Fruit fly (Drosophila melanogaster) whole organism, pupa: ENCODE measurements around the gene CheA29a.
A peak's percentile ranks its signal among the peaks of the same experiment; 100 is the strongest.

ENCODE experiments used
- CG10348 ChIP-seq: fragments of 200-800 bp; sonication (Bioruptor generic); IDR thresholded peaks from 2 replicates; pipeline ENCODE4 v1.3.6; 2022; ENCODE audit warnings: missing biosample characterization, missing genetic modification characterization
- CG12605 ChIP-seq: fragments of 200-800 bp; sonication (Bioruptor generic); IDR thresholded peaks from 2 replicates; pipeline ENCODE4 v1.3.6; 2022; ENCODE audit warnings: missing biosample characterization, missing genetic modification characterization
- CG13204 ChIP-seq: fragments of 200-800 bp; sonication (Bioruptor generic); optimal IDR thresholded peaks from 2 replicates; lab custom pipeline; 2018; ENCODE audit warnings: missing biosample characterization, mild to moderate bottlenecking, missing genetic modification characterization, moderate library complexity
- CG14655 ChIP-seq: fragments of 200-800 bp; sonication (Bioruptor generic); optimal IDR thresholded peaks from 3 replicates; lab custom pipeline; 2017; ENCODE audit warnings: mild to moderate bottlenecking, missing biosample characterization, missing genetic modification reagents, missing genetic modification characterization
- CG15710 ChIP-seq: fragments of 200-800 bp; sonication (Bioruptor generic); optimal IDR thresholded peaks from 2 replicates; lab custom pipeline; 2018; ENCODE audit warnings: missing biosample characterization, mild to moderate bottlenecking, missing genetic modification characterization, moderate library complexity
- CG17806 ChIP-seq: fragments of 200-800 bp; sonication (Bioruptor generic); optimal IDR thresholded peaks from 2 replicates; lab custom pipeline; 2018; ENCODE audit warnings: missing biosample characterization, mild to moderate bottlenecking, missing genetic modification characterization, moderate library complexity
- CG32121 ChIP-seq: fragments of 200-800 bp; sonication (Bioruptor generic); IDR thresholded peaks from 2 replicates; pipeline ENCODE4 v1.3.6; 2022; ENCODE audit warnings: missing biosample characterization, missing genetic modification characterization
- CG34367 ChIP-seq: fragments of 200-800 bp; sonication (Bioruptor generic); optimal IDR thresholded peaks from 2 replicates; lab custom pipeline; 2018; ENCODE audit warnings: missing biosample characterization, mild to moderate bottlenecking, missing genetic modification characterization
- CG4496 ChIP-seq: fragments of 200-800 bp; sonication (Bioruptor generic); IDR thresholded peaks from 3 replicates; pipeline ENCODE4 v1.3.6; 2022; ENCODE audit warnings: missing biosample characterization, missing genetic modification characterization
- CG8159 ChIP-seq: fragments of 200-800 bp; sonication (Bioruptor generic); optimal IDR thresholded peaks from 3 replicates; lab custom pipeline; 2018; ENCODE audit warnings: missing biosample characterization, mild to moderate bottlenecking, missing genetic modification characterization, moderate library complexity
- CG8301 ChIP-seq: fragments of 200-800 bp; sonication (Bioruptor generic); optimal IDR thresholded peaks from 2 replicates; lab custom pipeline; 2018; ENCODE audit warnings: missing biosample characterization, mild to moderate bottlenecking, missing genetic modification characterization
- CG9948 ChIP-seq: fragments of 200-800 bp; sonication (Bioruptor generic); optimal IDR thresholded peaks from 2 replicates; lab custom pipeline; 2018; ENCODE audit warnings: missing biosample characterization, mild to moderate bottlenecking, missing genetic modification characterization, moderate library complexity
- D1 ChIP-seq: fragments of 200-800 bp; sonication (Bioruptor generic); optimal IDR thresholded peaks from 2 replicates; lab custom pipeline; 2018; ENCODE audit warnings: missing biosample characterization, mild to moderate bottlenecking, missing genetic modification characterization, moderate library complexity
- EcR ChIP-seq: fragments of 200-800 bp; sonication (Bioruptor generic); optimal IDR thresholded peaks from 3 replicates; lab custom pipeline; 2019; ENCODE audit warnings: missing biosample characterization, missing genetic modification characterization, mild to moderate bottlenecking, moderate library complexity, missing genetic modification reagents
- Ets98B ChIP-seq: fragments of 200-800 bp; sonication (Bioruptor generic); IDR thresholded peaks from 2 replicates; pipeline ENCODE4 v1.3.6; 2022; ENCODE audit warnings: missing biosample characterization, missing genetic modification characterization
- Pif1A ChIP-seq: fragments of 200-800 bp; sonication (Bioruptor generic); optimal IDR thresholded peaks from 3 replicates; lab custom pipeline; 2016; ENCODE audit warnings: missing biosample characterization, missing genetic modification characterization
- Pif1B ChIP-seq: fragments of 200-800 bp; sonication (Bioruptor generic); optimal IDR thresholded peaks from 3 replicates; lab custom pipeline; 2016; ENCODE audit warnings: missing biosample characterization, missing genetic modification characterization
- Snoo ChIP-seq: fragments of 200-800 bp; sonication (Bioruptor generic); optimal IDR thresholded peaks from 3 replicates; lab custom pipeline; 2017; ENCODE audit warnings: missing biosample characterization, mild to moderate bottlenecking, missing genetic modification characterization, inconsistent platforms
- fd96Ca ChIP-seq: fragments of 200-800 bp; sonication (Bioruptor generic); IDR thresholded peaks from 3 replicates; pipeline ENCODE4 v1.3.6; 2022; ENCODE audit warnings: missing biosample characterization, missing genetic modification characterization
- gl ChIP-seq: fragments of 200-800 bp; sonication (Bioruptor generic); optimal IDR thresholded peaks from 2 replicates; lab custom pipeline; 2018; ENCODE audit warnings: missing biosample characterization, mild to moderate bottlenecking, missing genetic modification characterization
- rn ChIP-seq: fragments of 200-800 bp; sonication (Bioruptor generic); IDR thresholded peaks from 2 replicates; pipeline ENCODE4 v1.3.6; 2022; ENCODE audit warnings: missing biosample characterization, missing genetic modification characterization

CheA29a gene

DNA sequence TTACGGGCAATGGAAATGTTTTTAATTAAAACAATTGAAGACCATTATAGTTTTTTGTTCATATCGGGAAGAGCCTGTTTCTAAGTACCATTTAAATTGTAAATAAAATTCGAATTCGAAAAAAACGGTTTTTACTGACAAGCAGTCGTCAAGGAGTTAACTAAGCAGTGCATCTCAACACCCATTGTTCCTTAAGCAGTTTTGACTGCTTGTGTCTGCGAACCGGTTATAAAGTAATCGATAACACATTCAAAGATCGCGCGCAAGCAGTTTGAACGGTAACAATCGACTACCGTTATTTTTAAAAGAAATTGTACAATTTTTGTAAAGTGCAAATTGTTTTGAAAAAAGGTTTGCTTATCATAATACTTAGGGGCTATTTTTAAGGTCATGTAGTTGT, 822 bp downstream of the CheA29a start:
- TF ChIP-seq Ets98B (no peak), CG10348 (GFP tag; lab: Robert Waterston, UW) (no peak), CG13204 (GFP tag; lab: Kevin White, UChicago) (no peak), fd96Ca (GFP tag; lab: Robert Waterston, UW) (no peak), EcR (no peak), D1 (no peak), CG17806 (no peak), gl (tag; lab: Kevin White, UChicago) (no peak), CG32121 (GFP tag; lab: Robert Waterston, UW) (no peak), rn (no peak), CG9948 (tag; lab: Kevin White, UChicago) (no peak), Snoo (tag; lab: Kevin White, UChicago) (no peak), CG8159 (no peak), CG4496 (no peak)

DNA sequence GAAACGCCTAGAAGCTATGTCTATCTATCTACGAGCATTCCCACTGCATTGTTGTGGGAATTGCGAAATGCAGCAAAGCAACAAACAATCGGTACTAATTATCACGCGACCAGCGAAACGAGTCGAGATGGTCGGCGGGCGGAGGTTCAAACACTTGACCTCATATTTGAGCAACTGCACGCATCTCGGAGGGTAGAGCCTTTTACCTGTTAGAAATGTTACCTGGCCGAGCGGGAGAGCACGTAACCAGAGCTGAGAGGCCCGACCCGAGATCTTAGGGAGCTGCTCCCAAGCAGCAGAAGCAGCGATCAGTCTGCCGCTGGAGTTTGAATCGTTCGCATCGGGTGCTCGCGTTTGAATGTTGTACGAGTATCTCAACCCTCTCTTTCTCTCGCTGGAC, 1.2 kb downstream of the CheA29a start:
- TF ChIP-seq CG15710 (tag; lab: Kevin White, UChicago) = no peak

DNA sequence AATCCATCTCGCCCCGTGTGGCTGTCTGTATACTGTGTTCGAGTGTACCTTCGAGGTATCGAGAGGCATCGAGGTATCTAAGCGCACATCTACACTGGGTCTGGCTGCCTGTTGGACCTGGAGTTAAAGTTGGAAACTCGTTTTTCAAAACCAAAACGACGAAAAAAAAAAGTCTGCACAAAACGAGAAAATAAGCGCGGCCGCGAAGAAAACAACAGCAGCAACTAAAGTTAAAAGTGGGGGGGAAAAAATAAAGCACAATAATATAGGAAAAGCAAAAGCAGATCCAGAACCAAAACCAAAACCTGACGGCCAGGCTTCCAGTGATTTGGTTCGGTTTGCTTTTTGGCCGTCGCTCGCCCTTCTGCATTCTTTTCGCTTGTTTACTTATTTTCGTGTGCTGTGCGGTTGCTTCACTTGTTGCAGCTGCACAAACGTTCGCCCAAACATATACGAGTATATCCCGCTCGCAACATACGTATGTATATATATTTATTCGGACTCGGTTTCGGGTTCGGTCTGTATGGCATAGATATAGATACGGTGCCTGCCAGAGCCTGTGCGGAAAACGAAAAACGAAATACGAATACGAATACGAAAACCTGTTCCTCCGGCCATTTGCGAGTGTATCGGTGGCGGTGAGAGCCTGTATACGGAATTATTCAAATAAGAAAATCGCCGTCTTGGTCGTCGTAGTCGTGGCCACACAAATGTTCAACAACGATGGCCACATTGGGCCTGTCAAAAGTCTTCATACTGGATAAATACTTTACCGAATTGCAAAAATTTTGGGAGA, 2.0 kb downstream of the CheA29a start:
- TF ChIP-seq CG13204 (GFP tag; lab: Kevin White, UChicago) = peak; percentile 97
- TF ChIP-seq CG8301 (tag; lab: Kevin White, UChicago) = peak; percentile 72
- TF ChIP-seq EcR = peak; percentile 53
- peak; percentile 88 for TF ChIP-seq CG9948 (tag; lab: Kevin White, UChicago)
- peak; percentile 93 for TF ChIP-seq Pif1A (GFP tag; lab: Kevin White, UChicago)
- TF ChIP-seq Ets98B = peak; percentile 75
- no peak for TF ChIP-seq CG14655 (GFP tag; lab: Kevin White, UChicago)
- TF ChIP-seq CG4496 = peak; percentile 87
- TF ChIP-seq gl (tag; lab: Kevin White, UChicago) = peak; percentile 98
- TF ChIP-seq CG32121 (GFP tag; lab: Robert Waterston, UW) = no peak
- TF ChIP-seq CG10348 (GFP tag; lab: Robert Waterston, UW) = no peak
- peak; percentile 90 for TF ChIP-seq CG17806
- peak; percentile 87 for TF ChIP-seq CG8159
- TF ChIP-seq fd96Ca (GFP tag; lab: Robert Waterston, UW) = peak; percentile 83
- TF ChIP-seq D1 = peak; percentile 91
- peak; percentile 61 for TF ChIP-seq Snoo (tag; lab: Kevin White, UChicago)
- peak; percentile 51; the same call in 1 of the 2 replicates for TF ChIP-seq rn
- TF ChIP-seq Pif1B (GFP tag; lab: Kevin White, UChicago) = peak; percentile 93
- peak; percentile 95 for TF ChIP-seq CG12605 (GFP tag; lab: Robert Waterston, UW)
- peak; percentile 89 for TF ChIP-seq CG15710 (tag; lab: Kevin White, UChicago)
- TF ChIP-seq CG34367 = peak; percentile 91

DNA sequence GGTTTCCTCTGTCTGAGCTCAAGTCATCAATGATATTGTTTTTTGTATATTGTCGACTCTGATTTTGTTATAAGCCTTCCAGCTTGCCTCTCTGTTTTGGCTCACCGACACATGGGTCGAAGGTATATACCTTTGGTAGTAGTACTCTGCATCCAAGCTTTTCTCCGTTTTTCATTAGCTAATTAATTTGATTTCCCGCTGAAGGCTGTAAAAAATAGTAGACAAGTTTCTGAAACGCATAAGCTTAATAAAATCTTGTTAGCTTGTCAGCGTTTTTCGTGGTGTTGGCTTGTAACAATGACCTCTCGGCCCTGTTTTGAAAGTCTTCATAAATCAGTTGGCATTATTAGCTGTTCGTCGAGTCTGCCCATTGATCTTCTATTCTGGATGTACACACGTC, 3.7 kb downstream of the CheA29a start:
- TF ChIP-seq CG15710 (tag; lab: Kevin White, UChicago) (no peak), D1 (no peak), CG9948 (tag; lab: Kevin White, UChicago) (no peak), CG4496 (no peak), Ets98B (no peak), CG14655 (GFP tag; lab: Kevin White, UChicago) (no peak), EcR (no peak), CG12605 (GFP tag; lab: Robert Waterston, UW) (no peak), CG8159 (no peak), fd96Ca (GFP tag; lab: Robert Waterston, UW) (no peak), Snoo (tag; lab: Kevin White, UChicago) (no peak), Pif1B (GFP tag; lab: Kevin White, UChicago) (no peak)
- TF ChIP-seq, all 21 proteins: peak for 0

DNA sequence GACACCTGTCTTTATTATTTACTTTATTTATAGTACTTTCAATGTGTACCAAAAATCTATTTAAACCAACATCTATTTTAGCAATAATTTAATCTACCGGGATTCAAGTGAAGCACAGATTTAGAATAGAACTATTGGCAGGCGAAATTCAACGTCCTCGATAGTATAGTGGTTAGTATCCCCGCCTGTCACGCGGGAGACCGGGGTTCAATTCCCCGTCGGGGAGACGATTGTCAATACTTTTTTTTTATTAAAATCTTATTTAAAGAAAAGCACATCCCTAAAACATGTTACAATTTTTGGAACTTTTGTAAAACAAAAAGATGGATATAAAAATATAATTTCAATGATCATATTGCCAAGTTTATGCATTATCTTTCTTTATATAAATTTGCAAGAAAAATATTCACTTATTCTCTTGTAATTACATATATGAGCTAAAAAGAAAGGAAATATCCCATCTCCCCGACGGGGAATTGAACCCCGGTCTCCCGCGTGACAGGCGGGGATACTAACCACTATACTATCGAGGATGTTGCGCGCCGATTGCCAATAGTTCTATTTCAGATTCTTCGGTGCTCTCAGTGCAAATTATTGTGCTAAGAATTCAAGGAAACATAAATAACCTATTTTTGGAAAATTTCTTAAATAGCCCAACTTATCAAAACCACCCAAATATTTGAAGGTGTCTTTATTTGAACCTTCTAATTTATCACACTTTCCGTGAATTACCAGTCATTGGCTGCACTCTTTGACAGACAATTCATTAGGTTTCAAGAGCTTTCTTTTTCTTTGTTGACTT, 4.7 kb downstream of the CheA29a start, which contains the start of gene CG43796:
TSS of gene CG43796 (plus strand) at position 752 of the 802 bp plus-strand sequence.
- no peak for TF ChIP-seq Pif1B (GFP tag; lab: Kevin White, UChicago)
- no peak for TF ChIP-seq Pif1A (GFP tag; lab: Kevin White, UChicago)
- no peak for TF ChIP-seq Snoo (tag; lab: Kevin White, UChicago)
- no peak for TF ChIP-seq D1
- no peak for TF ChIP-seq Ets98B
- no peak for TF ChIP-seq CG4496
- TF ChIP-seq CG8159 = no peak
- no peak for TF ChIP-seq CG15710 (tag; lab: Kevin White, UChicago)
- no peak for TF ChIP-seq CG10348 (GFP tag; lab: Robert Waterston, UW)
- no peak for TF ChIP-seq fd96Ca (GFP tag; lab: Robert Waterston, UW)
- TF ChIP-seq CG34367 = no peak
- TF ChIP-seq CG12605 (GFP tag; lab: Robert Waterston, UW) = no peak
- no peak for TF ChIP-seq gl (tag; lab: Kevin White, UChicago)
- TF ChIP-seq rn = no peak

DNA sequence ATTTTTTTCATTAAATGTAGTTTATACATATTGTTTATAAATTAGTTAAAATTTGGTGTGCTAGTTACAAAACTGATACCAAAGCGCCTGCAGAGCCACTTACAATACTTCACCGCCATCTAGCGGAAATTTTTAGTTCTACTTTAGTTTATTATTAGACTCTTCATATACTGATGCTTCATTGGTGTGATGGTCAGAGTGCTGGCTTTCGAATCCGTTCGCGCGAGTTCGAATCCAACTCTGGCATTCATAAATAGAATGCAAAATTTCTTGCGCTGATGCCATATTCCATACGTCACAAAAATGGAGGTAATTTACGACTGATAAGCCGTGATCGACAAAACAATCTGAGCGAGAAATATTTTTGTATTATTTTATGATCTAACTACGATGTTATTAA, 8.4 kb downstream of the CheA29a start:
- TF ChIP-seq Ets98B (peak; percentile 11; the same call in 1 of the 2 replicates), CG15710 (tag; lab: Kevin White, UChicago) (no peak)
